Worm (Caenorhabditis elegans): ENCODE results near the gene F54A3.2.

DNA sequence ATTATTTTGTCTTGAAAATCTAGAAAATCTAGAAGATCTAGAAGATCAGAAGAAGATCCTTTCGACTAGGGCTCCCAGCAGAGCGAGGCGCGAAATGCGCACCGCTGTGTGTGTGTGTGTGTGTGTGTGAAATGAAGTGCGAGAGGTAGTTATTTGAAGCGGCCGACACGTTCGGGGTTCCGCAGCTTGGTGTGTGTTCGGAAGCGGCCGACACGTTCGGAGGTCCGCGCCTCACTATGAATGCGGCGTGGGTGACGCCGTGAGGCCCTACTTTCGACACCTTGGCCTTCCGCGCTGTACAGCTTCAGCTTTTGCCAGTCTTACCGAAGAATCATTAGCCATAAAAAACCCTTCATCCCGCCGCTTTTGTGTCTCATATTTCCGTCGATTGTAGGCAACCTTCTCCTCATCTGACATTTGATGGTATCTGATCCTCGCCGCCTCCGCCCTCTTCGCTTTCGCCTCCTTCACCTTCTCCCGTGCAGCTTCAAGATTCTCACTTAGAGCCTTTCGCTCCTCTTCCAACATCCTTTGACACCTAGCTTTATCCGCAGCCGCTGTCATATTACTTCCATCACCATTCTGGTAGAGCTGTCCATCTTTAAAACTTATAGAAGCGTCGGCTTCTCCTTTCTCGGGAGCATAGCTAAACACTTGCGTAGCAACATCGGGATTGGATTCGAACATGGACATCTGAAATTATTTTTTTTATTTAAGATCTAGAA lies 26.3 kb upstream of the F54A3.2 start:
- TF ChIP-seq pha-4 (tag; optimal IDR thresholded peaks at IDR 0.05) (no peak), ceh-30 (tag; optimal IDR thresholded peaks at IDR 0.05) (no peak), fkh-10 (GFP tag; optimal IDR thresholded peaks at IDR 0.05) (no peak), ceh-22 (tag; optimal IDR thresholded peaks at IDR 0.05) (no peak), sox-2 (GFP tag; IDR thresholded peaks at IDR 0.05) (no peak), ceh-6 (GFP tag; optimal IDR thresholded peaks at IDR 0.05) (no peak), tbx-7 (tag; optimal IDR thresholded peaks at IDR 0.05) (no peak), ama-1 (optimal IDR thresholded peaks at IDR 0.05) (no peak), hlh-8 (tag; optimal IDR thresholded peaks at IDR 0.05) (no peak), hlh-6 (tag; optimal IDR thresholded peaks at IDR 0.05) (no peak), elt-2 (tag; optimal IDR thresholded peaks at IDR 0.05) (no peak), nfya-1 (tag; optimal IDR thresholded peaks at IDR 0.05) (no peak)
